Fruit fly (Drosophila melanogaster) whole organism, larva: ENCODE results near the gene Cpr72Eb.

ENCODE experiments used
- noc ChIP-seq: fragments of 200-800 bp; sonication (Bioruptor generic); optimal IDR thresholded peaks from 3 replicates; lab custom pipeline; 2019; ENCODE audit warnings: missing biosample characterization, mild to moderate bottlenecking, missing genetic modification characterization, moderate library complexity

Gene Cpr72Eb

DNA sequence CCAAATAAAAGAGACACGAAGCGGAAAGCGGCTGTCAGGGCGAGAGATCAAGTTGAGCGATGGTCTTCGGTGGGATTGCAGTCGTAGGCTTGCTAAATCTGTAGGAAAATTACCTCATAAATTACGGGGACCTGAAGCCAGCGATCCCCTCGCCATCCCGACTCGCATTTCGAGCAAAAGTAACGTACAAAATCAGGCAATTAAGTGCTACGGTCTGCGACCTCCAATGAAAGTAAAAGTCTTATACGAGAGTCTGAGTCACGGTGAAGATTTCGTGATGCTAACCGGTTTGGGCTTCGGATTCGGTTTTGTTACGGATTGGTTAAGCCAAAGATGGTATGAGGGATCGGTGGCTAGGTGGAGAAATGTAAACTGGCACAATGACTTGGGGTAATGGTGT is 24.8 kb upstream of the Cpr72Eb start:
- no peak for TF ChIP-seq noc

DNA sequence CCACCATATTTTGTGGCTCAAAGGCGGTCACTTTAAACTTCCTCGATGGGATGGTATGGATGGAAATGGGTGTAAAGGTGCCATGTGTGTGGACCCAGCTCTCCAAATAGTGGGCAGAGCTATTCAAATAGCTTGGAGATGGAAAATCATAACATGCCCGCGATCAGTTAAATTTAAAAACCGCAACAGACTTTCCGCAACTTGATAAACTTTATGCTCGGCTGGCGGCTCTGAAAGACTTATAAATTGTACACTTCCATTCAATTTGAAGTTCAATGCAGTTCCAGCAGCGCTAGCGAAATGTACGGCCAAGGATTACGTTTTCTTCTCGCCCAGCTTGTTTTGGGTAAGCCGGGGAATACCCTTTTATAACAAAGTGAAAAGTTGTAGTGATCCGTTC is 18.7 kb upstream of the Cpr72Eb start, which contains the start of gene CG33257:
Gene CG33257 (plus strand): TSS at position 301 of the 400 bp plus-strand sequence.
- TF ChIP-seq noc, result no peak

dm6 chr3L:16347914-16348313 is 16.8 kb upstream of the Cpr72Eb start, which contains the start of gene mRpS34:
TSS of gene mRpS34 (plus strand) at chr3L:16348074.
- TF ChIP-seq noc, result no peak

- TF ChIP-seq noc, result no peak
Observed at dm6 chr3L:16349686-16350085, 15.0 kb upstream of the Cpr72Eb start.

DNA sequence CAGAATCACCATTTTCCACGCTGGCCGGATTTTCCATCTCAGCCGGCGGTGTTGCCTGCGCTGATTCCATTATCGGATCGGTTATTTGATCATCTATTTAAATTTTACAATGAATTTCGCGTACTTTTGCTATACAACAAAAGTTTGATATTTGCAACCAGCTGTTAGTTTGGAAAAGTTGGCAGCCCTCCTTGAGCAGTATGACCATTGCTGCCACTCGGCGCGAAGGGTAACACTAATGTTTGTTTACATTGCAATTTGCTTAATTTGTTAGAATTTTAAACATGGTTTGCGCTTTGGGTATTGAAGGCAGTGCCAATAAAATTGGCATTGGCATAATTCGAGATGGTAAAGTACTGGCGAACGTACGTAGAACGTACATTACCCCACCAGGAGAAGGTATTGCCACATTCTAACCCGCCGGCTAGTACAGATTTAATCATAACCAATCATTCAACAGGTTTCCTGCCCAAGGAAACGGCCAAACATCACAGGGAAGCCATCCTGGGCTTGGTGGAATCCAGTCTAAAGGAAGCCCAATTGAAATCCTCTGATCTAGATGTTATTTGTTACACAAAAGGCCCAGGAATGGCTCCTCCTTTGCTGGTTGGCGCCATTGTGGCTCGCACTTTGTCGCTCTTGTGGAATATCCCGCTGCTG is 12.8 kb upstream of the Cpr72Eb start, which contains the start of the genes Golgin104 and Tcs3:
Gene Golgin104 (minus strand): TSS at position 182 of the 660 bp plus-strand sequence.
Gene Tcs3 (plus strand): TSS at position 222 of the 660 bp plus-strand sequence.
- TF ChIP-seq noc, result no peak

- no peak for TF ChIP-seq noc
Observed at dm6 chr3L:16354197-16354596, 10.5 kb upstream of the Cpr72Eb start, which contains the start of gene Pdh. TSS of gene Pdh (minus strand) at chr3L:16354297.

DNA sequence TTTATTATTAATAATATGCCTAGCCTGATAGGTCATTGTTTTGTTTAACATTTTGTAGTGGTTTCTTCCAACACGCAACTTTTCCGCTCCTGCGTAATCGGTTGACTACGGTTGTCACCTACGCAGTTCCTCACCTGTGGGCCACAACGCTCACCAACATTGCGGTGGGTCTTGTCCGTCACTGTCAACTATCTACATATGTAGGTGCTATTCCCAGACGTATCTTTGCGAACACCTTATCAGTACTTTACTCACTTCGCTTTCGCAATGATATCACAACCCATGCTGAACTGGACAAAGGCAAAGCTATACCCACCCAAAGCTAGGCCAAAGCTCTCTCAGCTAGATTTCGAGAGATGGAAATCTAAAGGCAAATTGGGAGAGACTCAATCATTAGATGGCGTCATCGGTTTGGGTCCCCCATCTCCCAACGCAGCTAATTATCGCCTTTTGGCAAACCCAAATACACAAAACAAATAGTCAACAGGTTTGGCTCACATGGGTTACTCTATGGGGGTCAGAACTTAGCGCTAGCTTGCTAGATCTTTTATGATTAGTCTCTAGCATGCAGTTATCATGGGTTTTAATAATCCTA is 8.4 kb upstream of the Cpr72Eb start:
- TF ChIP-seq noc, result peak; percentile 17

DNA sequence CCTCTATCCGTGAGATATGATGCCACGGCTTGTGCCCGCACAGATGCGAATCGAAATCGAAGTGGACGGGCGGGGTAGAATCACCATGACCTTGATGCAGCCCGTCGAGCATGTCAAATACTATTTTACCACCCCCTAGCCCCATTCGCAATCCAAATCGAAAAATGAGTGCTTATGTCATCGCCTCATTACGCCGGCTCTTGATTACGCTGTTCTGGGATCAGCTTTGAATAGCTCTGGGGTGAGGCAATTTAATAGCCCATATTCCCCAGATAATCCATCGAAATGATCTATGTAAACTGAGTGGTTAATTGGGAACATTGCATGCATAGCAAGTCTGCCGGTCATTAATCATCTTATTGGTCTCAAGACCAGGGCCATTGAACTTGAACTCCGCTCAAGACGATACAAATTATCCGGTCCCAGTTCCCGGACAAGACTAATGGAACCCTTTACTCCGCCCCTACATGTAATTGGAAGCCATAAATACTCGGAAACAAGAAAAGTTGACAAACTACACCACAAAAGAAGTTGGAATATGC is 7.4 kb upstream of the Cpr72Eb start:
- no peak for TF ChIP-seq noc

- no peak for TF ChIP-seq noc
Observed at dm6 chr3L:16357860-16358259, 6.8 kb upstream of the Cpr72Eb start.

DNA sequence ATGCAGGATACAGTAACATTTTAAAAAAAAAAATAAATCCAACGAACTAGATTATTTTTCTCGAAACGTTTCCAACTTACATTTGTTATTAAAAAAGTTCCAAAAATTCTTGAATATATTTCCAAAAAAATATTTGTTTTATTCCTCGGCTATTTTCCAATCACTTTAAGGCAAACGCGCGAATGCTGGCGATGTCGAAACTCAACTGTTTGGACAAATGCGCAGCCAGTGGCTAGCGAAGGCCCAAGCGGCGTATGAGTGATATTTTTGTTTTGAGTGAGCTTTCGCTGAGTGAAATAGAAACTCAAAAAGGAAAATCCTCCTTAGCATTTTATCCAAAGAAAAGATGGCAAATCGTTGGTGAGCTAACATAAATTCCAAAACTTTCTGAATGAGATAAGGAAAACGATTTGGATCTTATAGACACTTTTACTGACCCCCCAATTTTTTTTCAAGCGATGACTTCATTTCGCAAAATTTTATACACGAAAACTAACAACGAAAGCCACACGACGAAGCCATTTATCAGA is 5.4 kb upstream of the Cpr72Eb start, which contains the start of gene ringer:
Gene ringer (minus strand): TSS at position 210 of the 530 bp plus-strand sequence.
- TF ChIP-seq noc, result no peak

- no peak for TF ChIP-seq noc
Observed at dm6 chr3L:16359795-16360194, 4.9 kb upstream of the Cpr72Eb start.

- TF ChIP-seq noc, result no peak
Observed at dm6 chr3L:16361200-16361815, 3.4 kb upstream of the Cpr72Eb start.

DNA sequence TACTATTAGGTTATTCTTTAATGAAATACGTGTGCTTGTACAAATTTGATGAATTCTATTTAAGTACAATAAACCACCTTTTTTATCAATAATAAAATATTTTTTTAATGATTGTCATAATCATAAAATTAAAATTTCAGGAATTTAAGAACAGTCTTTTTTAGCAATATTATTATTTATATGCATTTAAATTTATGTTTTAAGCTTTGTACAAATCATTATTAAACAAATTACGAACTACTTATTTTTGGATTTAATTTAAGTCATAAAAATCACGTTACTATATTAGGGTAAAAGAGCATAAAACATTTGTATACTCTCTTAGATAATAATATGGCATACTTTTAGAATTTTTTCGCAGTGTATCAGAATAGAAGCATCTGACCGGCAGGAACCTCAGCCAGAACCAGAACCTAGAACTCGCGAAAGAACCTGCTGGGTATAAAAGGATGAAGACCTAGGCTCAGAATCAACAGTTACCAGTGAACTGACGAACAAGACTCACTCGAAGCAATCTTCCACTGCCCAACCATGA is 2.5 kb upstream of the Cpr72Eb start, which contains the start of gene Cpr72Ea:
Gene Cpr72Ea (plus strand): TSS at position 485 of the 535 bp plus-strand sequence.
- TF ChIP-seq noc, result no peak

dm6 chr3L:16364182-16364581 is 517 bp upstream of the Cpr72Eb start:
- no peak for TF ChIP-seq noc

dm6 chr3L:16367240-16367639 is 2.5 kb downstream of the Cpr72Eb start, which contains the start of gene Cpr72Ec:
TSS of gene Cpr72Ec (minus strand) at chr3L:16367340.
- no peak for TF ChIP-seq noc

- TF ChIP-seq noc, result no peak
Observed at dm6 chr3L:16368199-16368598, 3.5 kb downstream of the Cpr72Eb start, which contains the start of gene CG4842. TSS of gene CG4842 (plus strand) at chr3L:16368389.
